Fruit fly (Drosophila melanogaster): ENCODE data around the gene CG15202.

- TF ChIP-seq Myc (optimal IDR thresholded peaks at IDR 0.05) (no peak), psq (optimal IDR thresholded peaks at IDR 0.05) (no peak), insv (optimal IDR thresholded peaks at IDR 0.05) (no peak), ttk (optimal IDR thresholded peaks at IDR 0.05) (no peak), h (optimal IDR thresholded peaks at IDR 0.05) (no peak)
These were observed 5.3 kb downstream of the CG15202 start for dm6 chrX:11147553-11148067.

All from Kc167 (cell line).